Fruit fly (Drosophila melanogaster): ENCODE results near the gene Dhrs4.

dm6 chr3L:5184860-5185639 is 43.6 kb upstream of the Dhrs4 start:
- TF ChIP-seq CG7372 (GFP tag; IDR thresholded peaks at IDR 0.05) (no peak), knrl (GFP tag; IDR thresholded peaks at IDR 0.05; ENCODE audit: partially characterized antibody) (no peak), Kr (GFP tag; optimal IDR thresholded peaks at IDR 0.05) (no peak), Spps (tag; optimal IDR thresholded peaks at IDR 0.05) (no peak), CG2889 (GFP tag; IDR thresholded peaks at IDR 0.05) (no peak), Drgx (GFP tag; IDR thresholded peaks at IDR 0.05) (no peak; the same call in 1 of the 2 replicates), GATAe (GFP tag; conservative IDR thresholded peaks at IDR 0.05) (no peak), CG3847 (GFP tag; IDR thresholded peaks at IDR 0.05) (peak; percentile 44)
